Worm (Caenorhabditis elegans): ENCODE data around the gene sre-5.
"Not testable (repeated sequence)": the region's sequence is repeated elsewhere in the genome, so short reads cannot be mapped to it uniquely, and the experiment has no call there.

Gene sre-5

ce11 chrIV:3579477-3579975, 14.5 kb downstream of the sre-5 start, which contains the start of gene Y37E11B.1:
Y37E11B.1 (plus strand) TSS chrIV:3579621.
- TF ChIP-seq mep-1 (tag; optimal IDR thresholded peaks at IDR 0.05) (peak; percentile 44), flh-1 (GFP tag; optimal IDR thresholded peaks at IDR 0.05) (no peak)

- not testable (repeated sequence) for TF ChIP-seq elt-3 (tag; optimal IDR thresholded peaks at IDR 0.05); sem-2 (GFP tag; optimal IDR thresholded peaks at IDR 0.05); tbx-8 (GFP tag; optimal IDR thresholded peaks at IDR 0.05)
Measured at ce11 chrIV:3582806-3583205, 17.8 kb downstream of the sre-5 start, which contains the start of gene blos-7. blos-7 (minus strand) TSS chrIV:3582906.

ce11 chrIV:3590821-3591220, 25.8 kb downstream of the sre-5 start:
- no peak for TF ChIP-seq hlh-1 (tag; optimal IDR thresholded peaks at IDR 0.05)
- no peak for TF ChIP-seq snpc-4 (tag; optimal IDR thresholded peaks at IDR 0.05)
- no peak for TF ChIP-seq mep-1 (tag; optimal IDR thresholded peaks at IDR 0.05)

ce11 chrIV:3593513-3593912, 28.5 kb downstream of the sre-5 start, which contains the start of gene taf-2:
taf-2 (minus strand) TSS chrIV:3593613.
- TF ChIP-seq ham-2 (GFP tag; optimal IDR thresholded peaks at IDR 0.05) (no peak), flh-1 (GFP tag; optimal IDR thresholded peaks at IDR 0.05) (no peak), lin-13 (tag; optimal IDR thresholded peaks at IDR 0.05) (no peak), tbx-8 (GFP tag; optimal IDR thresholded peaks at IDR 0.05) (no peak), nhr-237 (tag; optimal IDR thresholded peaks at IDR 0.05) (no peak), ceh-39 (tag; optimal IDR thresholded peaks at IDR 0.05) (no peak), cnd-1 (tag; optimal IDR thresholded peaks at IDR 0.05) (no peak), pha-4 (tag; optimal IDR thresholded peaks at IDR 0.05) (no peak), elt-3 (tag; optimal IDR thresholded peaks at IDR 0.05) (no peak), lin-32 (GFP tag; optimal IDR thresholded peaks at IDR 0.05) (no peak), lsy-2 (tag; optimal IDR thresholded peaks at IDR 0.05) (no peak)

ce11 chrIV:3597356-3597755, 32.4 kb downstream of the sre-5 start:
- no peak for TF ChIP-seq ceh-39 (tag; optimal IDR thresholded peaks at IDR 0.05)

ce11 chrIV:3598452-3598851, 33.5 kb downstream of the sre-5 start, which contains the start of gene Y37E11B.5:
Y37E11B.5 (minus strand) TSS chrIV:3598552.
- TF ChIP-seq bed-3 (GFP tag; optimal IDR thresholded peaks at IDR 0.05) (no peak), nhr-237 (tag; optimal IDR thresholded peaks at IDR 0.05) (no peak), ces-1 (GFP tag; optimal IDR thresholded peaks at IDR 0.05) (no peak)

- TF ChIP-seq ces-1 (GFP tag; optimal IDR thresholded peaks at IDR 0.05): peak; percentile 72
- TF ChIP-seq hlh-1 (tag; optimal IDR thresholded peaks at IDR 0.05): no peak
- no peak for TF ChIP-seq M03D4.4 (tag; optimal IDR thresholded peaks at IDR 0.05)
Measured at ce11 chrIV:3599126-3599525, 34.1 kb downstream of the sre-5 start, which contains the start of gene Y37E11B.6. Y37E11B.6 (minus strand) TSS chrIV:3599306.

- TF ChIP-seq hlh-1 (tag; optimal IDR thresholded peaks at IDR 0.05) (no peak), ztf-11 (tag; optimal IDR thresholded peaks at IDR 0.05) (no peak), zip-8 (tag; optimal IDR thresholded peaks at IDR 0.05) (no peak), nhr-237 (tag; optimal IDR thresholded peaks at IDR 0.05) (no peak), ceh-43 (GFP tag; optimal IDR thresholded peaks at IDR 0.05) (no peak), flh-1 (GFP tag; optimal IDR thresholded peaks at IDR 0.05) (no peak), ham-2 (GFP tag; optimal IDR thresholded peaks at IDR 0.05) (no peak), unc-120 (tag; optimal IDR thresholded peaks at IDR 0.05; ENCODE audit: poor library complexity, severe bottlenecking) (no peak), elt-3 (tag; optimal IDR thresholded peaks at IDR 0.05) (no peak), lin-32 (GFP tag; optimal IDR thresholded peaks at IDR 0.05) (no peak), M03D4.4 (tag; optimal IDR thresholded peaks at IDR 0.05) (no peak), sem-2 (GFP tag; optimal IDR thresholded peaks at IDR 0.05) (no peak), ces-1 (GFP tag; optimal IDR thresholded peaks at IDR 0.05) (no peak), blmp-1 (tag; optimal IDR thresholded peaks at IDR 0.05) (no peak), nhr-76 (tag; optimal IDR thresholded peaks at IDR 0.05) (no peak)
Measured at ce11 chrIV:3599958-3600357, 35.0 kb downstream of the sre-5 start, which contains the start of gene Y37E11B.7. Y37E11B.7 (minus strand) TSS chrIV:3600164.

All from whole organism, mixed stage, embryonic.